Fruit fly (Drosophila melanogaster) whole organism, embryonic: Measurements from ENCODE around the gene Pss.

ENCODE experiments used
- Abd-B ChIP-seq: fragments of 200-800 bp; sonication (Bioruptor generic); optimal IDR thresholded peaks from 2 replicates; lab custom pipeline; 2018; ENCODE audit warnings: missing biosample characterization, mild to moderate bottlenecking, missing genetic modification characterization, moderate library complexity
- Awh ChIP-seq: fragments of 200-800 bp; sonication (Bioruptor generic); IDR thresholded peaks from 2 replicates; pipeline ENCODE4, ENCODE4 v1.3.6; 2022; ENCODE audit warnings: missing biosample characterization, missing genetic modification characterization
- BEAF-32 ChIP-seq: fragments of 200-800 bp; sonication (Bioruptor generic); optimal IDR thresholded peaks from 3 replicates; lab custom pipeline; 2017; ENCODE audit warnings: missing biosample characterization, missing genetic modification characterization, mild to moderate bottlenecking, moderate library complexity, missing genetic modification reagents
- Bteb2 ChIP-seq: fragments of 200-800 bp; sonication (Bioruptor generic); optimal IDR thresholded peaks from 2 replicates; lab custom pipeline; 2016; ENCODE audit warnings: missing biosample characterization, missing genetic modification characterization
- CG12236 ChIP-seq: fragments of 200-800 bp; sonication (Bioruptor generic); optimal IDR thresholded peaks from 2 replicates; lab custom pipeline; 2016; ENCODE audit warnings: missing biosample characterization, missing genetic modification characterization
- CG12942 ChIP-seq: fragments of 200-800 bp; sonication (Bioruptor generic); optimal IDR thresholded peaks from 3 replicates; lab custom pipeline; 2016; ENCODE audit warnings: missing biosample characterization, missing genetic modification characterization
- CG14667 ChIP-seq: fragments of 200-800 bp; sonication (Bioruptor generic); IDR thresholded peaks from 2 replicates; pipeline ENCODE4 v1.3.6; 2022; ENCODE audit warnings: missing biosample characterization, missing genetic modification characterization
- CG15011 ChIP-seq: fragments of 200-800 bp; sonication (Bioruptor generic); optimal IDR thresholded peaks from 3 replicates; lab custom pipeline; 2018; ENCODE audit warnings: missing biosample characterization, mild to moderate bottlenecking, missing genetic modification characterization
- CG17385 ChIP-seq: fragments of 200-800 bp; sonication (Bioruptor generic); optimal IDR thresholded peaks from 3 replicates; lab custom pipeline; 2018; ENCODE audit warnings: missing biosample characterization, mild to moderate bottlenecking, missing genetic modification characterization
- CG17568 ChIP-seq: fragments of 200-800 bp; sonication (Bioruptor generic); optimal IDR thresholded peaks from 2 replicates; lab custom pipeline; 2018; ENCODE audit warnings: missing biosample characterization, mild to moderate bottlenecking, missing genetic modification characterization, moderate library complexity
- CG1792 ChIP-seq: fragments of 200-800 bp; sonication (Bioruptor generic); optimal IDR thresholded peaks from 2 replicates; lab custom pipeline; 2016; ENCODE audit warnings: missing biosample characterization, missing genetic modification characterization
- CG30020 ChIP-seq: fragments of 200-800 bp; optimal IDR thresholded peaks from 2 replicates; lab custom pipeline; 2019; ENCODE audit warnings: missing biosample characterization, mild to moderate bottlenecking, missing genetic modification characterization, moderate library complexity
- CG31388 ChIP-seq: fragments of 200-800 bp; sonication (Bioruptor generic); optimal IDR thresholded peaks from 2 replicates; lab custom pipeline; 2016; ENCODE audit warnings: missing biosample characterization, missing genetic modification characterization
- CG3847 ChIP-seq: fragments of 200-800 bp; sonication (Bioruptor generic); IDR thresholded peaks from 2 replicates; pipeline ENCODE4 v1.3.6; 2022; ENCODE audit warnings: missing biosample characterization, missing genetic modification characterization
- CG3995 ChIP-seq: fragments of 200-800 bp; sonication (Bioruptor generic); optimal IDR thresholded peaks from 3 replicates; lab custom pipeline; 2016; ENCODE audit warnings: missing biosample characterization, missing genetic modification characterization
- CG4328 ChIP-seq: fragments of 200-800 bp; sonication (Bioruptor generic); optimal IDR thresholded peaks from 3 replicates; lab custom pipeline; 2017; ENCODE audit warnings: missing biosample characterization, missing genetic modification reagents, missing genetic modification characterization
- CG6272 ChIP-seq: fragments of 200-800 bp; sonication (Bioruptor generic); IDR thresholded peaks from 2 replicates; pipeline ENCODE4 v1.3.6; 2022; ENCODE audit warnings: missing biosample characterization, missing genetic modification characterization
- CG6654 ChIP-seq: fragments of 200-800 bp; sonication (Bioruptor generic); optimal IDR thresholded peaks from 2 replicates; lab custom pipeline; 2017; ENCODE audit warnings: missing biosample characterization, mild to moderate bottlenecking, missing genetic modification characterization
- CG9609 ChIP-seq: fragments of 200-800 bp; sonication (Bioruptor generic); optimal IDR thresholded peaks from 3 replicates; lab custom pipeline; 2016; ENCODE audit warnings: missing biosample characterization, missing genetic modification characterization
- Dref ChIP-seq: fragments of 200-800 bp; sonication (Bioruptor generic); IDR thresholded peaks from 2 replicates; pipeline ENCODE4 v1.3.6; 2022; ENCODE audit warnings: missing biosample characterization, missing genetic modification characterization
- Elba2 ChIP-seq: fragments of 200-800 bp; sonication (Bioruptor generic); optimal IDR thresholded peaks from 3 replicates; lab custom pipeline; 2016; ENCODE audit warnings: missing biosample characterization, missing genetic modification characterization
- Ets97D ChIP-seq: fragments of 200-800 bp; sonication (Bioruptor generic); optimal IDR thresholded peaks from 3 replicates; lab custom pipeline; 2016; ENCODE audit warnings: missing biosample characterization, missing genetic modification characterization
- Hand ChIP-seq: fragments of 200-800 bp; sonication (Bioruptor generic); optimal IDR thresholded peaks from 2 replicates; lab custom pipeline; 2017; ENCODE audit warnings: mild to moderate bottlenecking, missing biosample characterization, missing genetic modification reagents, missing genetic modification characterization
- Hsf ChIP-seq: fragments of 200-800 bp; sonication (Bioruptor generic); optimal IDR thresholded peaks from 3 replicates; lab custom pipeline; 2016; ENCODE audit warnings: missing biosample characterization, missing genetic modification characterization
- Kr ChIP-seq: fragments of 200-800 bp; sonication (Bioruptor generic); optimal IDR thresholded peaks from 2 replicates; lab custom pipeline; 2017; ENCODE audit warnings: missing biosample characterization, mild to moderate bottlenecking, missing genetic modification characterization
- Lim3 ChIP-seq: fragments of 200-800 bp; sonication (Bioruptor generic); IDR thresholded peaks from 2 replicates; pipeline ENCODE4 v1.3.6; 2022; ENCODE audit warnings: missing biosample characterization, missing genetic modification characterization
- MBD-R2 ChIP-seq: fragments of 200-800 bp; sonication (Bioruptor generic); IDR thresholded peaks from 2 replicates; pipeline ENCODE4 v1.3.6; 2022; ENCODE audit warnings: missing biosample characterization, missing genetic modification characterization
- MESR4 ChIP-seq: fragments of 200-800 bp; sonication (Bioruptor generic); optimal IDR thresholded peaks from 2 replicates; lab custom pipeline; 2018; ENCODE audit warnings: missing biosample characterization, mild to moderate bottlenecking, missing genetic modification characterization, moderate library complexity
- Med ChIP-seq: fragments of 200-800 bp; sonication (Bioruptor generic); peaks from one replicate; lab custom pipeline; 2016; ENCODE audit warnings: missing biosample characterization, missing genetic modification characterization, mild to moderate bottlenecking, inconsistent platforms, moderate library complexity
- Pdp1 ChIP-seq, 2 experiments: fragments of 200-800 bp; sonication (Bioruptor generic); optimal IDR thresholded peaks; 3 replicates each; lab custom pipeline; 2016; ENCODE audit warnings: missing biosample characterization in 2 of 2, missing genetic modification characterization in 2 of 2, mild to moderate bottlenecking in 1 of 2, moderate library complexity in 1 of 2
- Sox102F ChIP-seq: fragments of 200-800 bp; sonication (Bioruptor generic); optimal IDR thresholded peaks from 2 replicates; lab custom pipeline; 2018; ENCODE audit warnings: missing biosample characterization, mild to moderate bottlenecking, missing genetic modification characterization, moderate library complexity
- danr ChIP-seq: fragments of 200-800 bp; sonication (Bioruptor generic); IDR thresholded peaks from 2 replicates; pipeline ENCODE4 v1.3.6; 2022; ENCODE audit warnings: missing biosample characterization, missing genetic modification characterization
- disco-r ChIP-seq: fragments of 200-800 bp; sonication (Bioruptor generic); optimal IDR thresholded peaks from 2 replicates; lab custom pipeline; 2016; ENCODE audit warnings: missing biosample characterization, missing genetic modification characterization
- dmrt11E ChIP-seq: fragments of 200-800 bp; sonication (Bioruptor generic); optimal IDR thresholded peaks from 3 replicates; lab custom pipeline; 2018; ENCODE audit warnings: missing biosample characterization, mild to moderate bottlenecking, missing genetic modification characterization, moderate library complexity
- dmrt99B ChIP-seq: fragments of 200-800 bp; sonication (Bioruptor generic); optimal IDR thresholded peaks from 2 replicates; lab custom pipeline; 2018; ENCODE audit warnings: missing biosample characterization, mild to moderate bottlenecking, missing genetic modification characterization, moderate library complexity
- ewg ChIP-seq: fragments of 200-800 bp; sonication (Bioruptor generic); optimal IDR thresholded peaks from 3 replicates; lab custom pipeline; 2017; ENCODE audit warnings: mild to moderate bottlenecking, missing biosample characterization, missing genetic modification reagents, missing genetic modification characterization
- gt ChIP-seq: fragments of 200-800 bp; sonication (Bioruptor generic); IDR thresholded peaks from 2 replicates; pipeline ENCODE4 v1.3.6; 2022; ENCODE audit warnings: missing biosample characterization, missing genetic modification characterization
- jigr1 ChIP-seq: fragments of 200-800 bp; sonication (Bioruptor generic); IDR thresholded peaks from 3 replicates; pipeline ENCODE4 v1.3.6; 2022; ENCODE audit warnings: missing biosample characterization, missing genetic modification characterization
- maf-S ChIP-seq: fragments of 200-800 bp; sonication (Bioruptor generic); optimal IDR thresholded peaks from 2 replicates; lab custom pipeline; 2016; ENCODE audit warnings: missing biosample characterization, missing genetic modification characterization
- mirr ChIP-seq: fragments of 200-800 bp; sonication (Bioruptor generic); optimal IDR thresholded peaks from 3 replicates; lab custom pipeline; 2018; ENCODE audit warnings: missing biosample characterization, mild to moderate bottlenecking, missing genetic modification characterization
- nerfin-2 ChIP-seq: fragments of 200-800 bp; sonication (Bioruptor generic); IDR thresholded peaks from 2 replicates; pipeline ENCODE4 v1.3.6; 2022; ENCODE audit warnings: missing biosample characterization, missing genetic modification characterization; ENCODE audit not compliant: partially characterized antibody
- oc ChIP-seq: fragments of 200-800 bp; sonication (Bioruptor generic); optimal IDR thresholded peaks from 2 replicates; lab custom pipeline; 2018; ENCODE audit warnings: missing biosample characterization, mild to moderate bottlenecking, missing genetic modification characterization, moderate library complexity
- schlank ChIP-seq: fragments of 200-800 bp; sonication (Bioruptor generic); optimal IDR thresholded peaks from 2 replicates; lab custom pipeline; 2018; ENCODE audit warnings: missing biosample characterization, mild to moderate bottlenecking, missing genetic modification characterization
- shn ChIP-seq: fragments of 200-800 bp; sonication (Bioruptor generic); optimal IDR thresholded peaks from 3 replicates; lab custom pipeline; 2016; ENCODE audit warnings: missing biosample characterization, missing genetic modification characterization
- sr ChIP-seq: fragments of 200-800 bp; sonication (Bioruptor generic); IDR thresholded peaks from 3 replicates; pipeline ENCODE4 v1.3.6; 2022; ENCODE audit warnings: missing biosample characterization, missing genetic modification characterization
- ssp ChIP-seq: fragments of 200-800 bp; sonication (Bioruptor generic); IDR thresholded peaks from 2 replicates; pipeline ENCODE4 v1.3.6; 2022; ENCODE audit warnings: missing biosample characterization, missing genetic modification characterization
- sug ChIP-seq: fragments of 200-800 bp; optimal IDR thresholded peaks from 2 replicates; lab custom pipeline; 2019; ENCODE audit warnings: missing biosample characterization, mild to moderate bottlenecking, missing genetic modification characterization, moderate library complexity
- trh ChIP-seq: fragments of 200-800 bp; sonication (Bioruptor generic); optimal IDR thresholded peaks from 2 replicates; lab custom pipeline; 2016; ENCODE audit warnings: missing biosample characterization, missing genetic modification characterization
- wdn ChIP-seq: fragments of 200-800 bp; sonication (Bioruptor generic); IDR thresholded peaks from 2 replicates; pipeline ENCODE4 v1.3.6; 2022; ENCODE audit warnings: missing biosample characterization, missing genetic modification characterization
- z ChIP-seq: fragments of 200-800 bp; sonication (Bioruptor generic); IDR thresholded peaks from 3 replicates; pipeline ENCODE4 v1.3.6; 2022; ENCODE audit warnings: missing biosample characterization, missing genetic modification characterization

Pss gene

dm6 chr3L:20540182-20540974, 14.4 kb upstream of the Pss start, which contains the start of gene Rcd2 (continued):
- TF ChIP-seq dmrt11E (tag; lab: Kevin White, UChicago) (peak; percentile 19), CG14667 (no peak), CG17568 (peak; percentile 85), CG30020 (tag; lab: Kevin White, UChicago) (peak; percentile 44), CG6272 (GFP tag; lab: Robert Waterston, UW) (peak; percentile 43), Ets97D (GFP tag; lab: Kevin White, UChicago) (peak; percentile 60), Awh (peak; percentile 64; the same call in 1 of the 2 replicates), MESR4 (GFP tag; lab: Kevin White, UChicago) (no peak), Abd-B (GFP tag; lab: Kevin White, UChicago) (peak; percentile 59), CG4328 (GFP tag; lab: Kevin White, UChicago) (peak; percentile 86), BEAF-32 (GFP tag; lab: Kevin White, UChicago) (peak; percentile 83), Bteb2 (GFP tag; lab: Kevin White, UChicago) (peak; percentile 66), Pdp1 (GFP tag; optimal IDR thresholded peaks at IDR 0.05; lab: Kevin White, UChicago) (peak; percentile 49 to 73), CG17385 (GFP tag; lab: Kevin White, UChicago) (peak; percentile 80), CG9609 (peak; percentile 35), danr (GFP tag; lab: Robert Waterston, UW) (peak; percentile 57; the same call in 1 of the 2 replicates), sug (tag; lab: Kevin White, UChicago) (peak; percentile 90), Med (GFP tag; lab: Kevin White, UChicago) (peak; percentile 88), Lim3 (GFP tag; lab: Robert Waterston, UW) (no peak), ewg (no peak), Hand (GFP tag; lab: Kevin White, UChicago) (peak; percentile 84), jigr1 (no peak), CG12942 (GFP tag; lab: Kevin White, UChicago) (peak; percentile 51), CG31388 (GFP tag; lab: Kevin White, UChicago) (no peak), sr (GFP tag; lab: Robert Waterston, UW) (no peak), maf-S (GFP tag; lab: Kevin White, UChicago) (peak; percentile 55), CG6654 (GFP tag; lab: Kevin White, UChicago) (peak; percentile 11), Sox102F (GFP tag; lab: Kevin White, UChicago) (peak; percentile 84), CG15011 (GFP tag; lab: Kevin White, UChicago) (peak; percentile 78), Dref (peak; percentile 82), CG12236 (no peak), schlank (tag; lab: Kevin White, UChicago) (peak; percentile 68), ssp (GFP tag; lab: Robert Waterston, UW) (no peak), oc (tag; lab: Kevin White, UChicago) (peak; percentile 59), MBD-R2 (GFP tag; lab: Robert Waterston, UW) (peak; percentile 22; the same call in 1 of the 2 replicates), mirr (peak; percentile 77), disco-r (GFP tag; lab: Kevin White, UChicago) (no peak), shn (GFP tag; lab: Kevin White, UChicago) (peak; percentile 1), Elba2 (no peak), nerfin-2 (GFP tag; lab: Robert Waterston, UW) (peak; percentile 77), trh (no peak), CG1792 (GFP tag; lab: Kevin White, UChicago) (peak; percentile 39), wdn (GFP tag; lab: Robert Waterston, UW) (peak; percentile 31; the same call in 1 of the 2 replicates), z (GFP tag; lab: Robert Waterston, UW) (no peak), dmrt99B (tag; lab: Kevin White, UChicago) (peak; percentile 90), CG3847 (peak; percentile 70), Kr (GFP tag; lab: Kevin White, UChicago) (no peak), gt (GFP tag; lab: Robert Waterston, UW) (no peak), CG3995 (GFP tag; lab: Kevin White, UChicago) (no peak), Hsf (GFP tag; lab: Kevin White, UChicago) (peak; percentile 39)
